Worm (Caenorhabditis elegans) whole organism, L2 larva: Measurements from ENCODE around the gene pro-3.

Experiments used
- C34F6.9 ChIP-seq: fragments of 150-350 bp; optimal IDR thresholded peaks from 2 replicates; lab custom pipeline; 2014; ENCODE audit warnings: missing biosample characterization, missing genetic modification characterization
- F13H6.1 ChIP-seq: sonication (generic microtip); optimal IDR thresholded peaks from 2 replicates; lab custom pipeline; 2016; ENCODE audit warnings: missing genetic modification characterization, missing compliant biosample characterization
- R02D3.7 ChIP-seq: fragments of 150-350 bp; optimal IDR thresholded peaks from 2 replicates; lab custom pipeline; 2014; ENCODE audit warnings: missing biosample characterization, missing genetic modification characterization
- Y55F3AM.14 ChIP-seq: fragments of 200-800 bp; sonication (Bioruptor generic); optimal IDR thresholded peaks from 2 replicates; lab custom pipeline; 2018; ENCODE audit warnings: mild to moderate bottlenecking, missing genetic modification characterization, missing compliant biosample characterization
- alr-1 ChIP-seq: fragments of 150-350 bp; optimal IDR thresholded peaks from 2 replicates; lab custom pipeline; 2014; ENCODE audit warnings: missing biosample characterization, missing genetic modification characterization
- aly-2 ChIP-seq: fragments of 150-350 bp; optimal IDR thresholded peaks from 2 replicates; lab custom pipeline; 2014; ENCODE audit warnings: missing biosample characterization, missing genetic modification characterization
- ama-1 ChIP-seq: fragments of 150-350 bp; optimal IDR thresholded peaks from 2 replicates; lab custom pipeline; 2018; ENCODE audit warnings: inconsistent platforms
- ceh-16 ChIP-seq: fragments of 150-350 bp; optimal IDR thresholded peaks from 2 replicates; lab custom pipeline; 2014; ENCODE audit warnings: missing biosample characterization, missing genetic modification characterization
- ceh-82 ChIP-seq: fragments of 150-350 bp; optimal IDR thresholded peaks from 2 replicates; lab custom pipeline; 2014; ENCODE audit warnings: missing biosample characterization, missing genetic modification characterization
- dmd-4 ChIP-seq: sonication (generic microtip); optimal IDR thresholded peaks from 2 replicates; lab custom pipeline; 2017; ENCODE audit warnings: missing biosample characterization, missing genetic modification characterization
- egl-27 ChIP-seq: sonication (generic microtip); optimal IDR thresholded peaks from 3 replicates; lab custom pipeline; 2017; ENCODE audit warnings: missing biosample characterization, missing genetic modification reagents, missing genetic modification characterization
- elt-1 ChIP-seq: fragments of 150-350 bp; optimal IDR thresholded peaks from 2 replicates; lab custom pipeline; 2014; ENCODE audit warnings: missing biosample characterization, missing genetic modification characterization
- elt-3 ChIP-seq: sonication (generic microtip); optimal IDR thresholded peaks from 2 replicates; lab custom pipeline; 2017; ENCODE audit warnings: missing biosample characterization, missing genetic modification characterization
- fos-1 ChIP-seq: fragments of 150-350 bp; optimal IDR thresholded peaks from 2 replicates; lab custom pipeline; 2014; ENCODE audit warnings: missing biosample characterization, missing genetic modification characterization
- gmeb-1 ChIP-seq: fragments of 150-350 bp; optimal IDR thresholded peaks from 2 replicates; lab custom pipeline; 2014; ENCODE audit warnings: missing biosample characterization, missing genetic modification characterization
- lin-13 ChIP-seq: fragments of 150-350 bp; optimal IDR thresholded peaks from 2 replicates; lab custom pipeline; 2014; ENCODE audit warnings: missing biosample characterization, missing genetic modification reagents, missing genetic modification characterization
- mab-5 ChIP-seq: fragments of 150-350 bp; optimal IDR thresholded peaks from 2 replicates; lab custom pipeline; 2014; ENCODE audit warnings: missing biosample characterization, missing genetic modification characterization
- mbf-1 ChIP-seq: sonication (generic microtip); optimal IDR thresholded peaks from 2 replicates; lab custom pipeline; 2017; ENCODE audit warnings: missing biosample characterization, missing genetic modification characterization
- mdl-1 ChIP-seq, 2 experiments: fragments of 150-350 bp in 1 of 2; sonication (generic microtip) in 1 of 2; optimal IDR thresholded peaks; 2 replicates each; lab custom pipeline; 2017; ENCODE audit warnings: missing biosample characterization in 2 of 2, missing genetic modification characterization in 2 of 2
- nhr-10 ChIP-seq: sonication (generic microtip); optimal IDR thresholded peaks from 2 replicates; lab custom pipeline; 2017; ENCODE audit warnings: missing biosample characterization, missing genetic modification characterization
- nhr-11 ChIP-seq: fragments of 150-350 bp; optimal IDR thresholded peaks from 2 replicates; lab custom pipeline; 2014; ENCODE audit warnings: missing biosample characterization, missing genetic modification characterization
- nhr-12 ChIP-seq: fragments of 150-350 bp; optimal IDR thresholded peaks from 2 replicates; lab custom pipeline; 2014; ENCODE audit warnings: missing biosample characterization, missing genetic modification characterization
- nhr-129 ChIP-seq: fragments of 150-350 bp; optimal IDR thresholded peaks from 2 replicates; lab custom pipeline; 2014; ENCODE audit warnings: missing biosample characterization, missing genetic modification characterization
- nhr-21 ChIP-seq: fragments of 150-350 bp; optimal IDR thresholded peaks from 2 replicates; lab custom pipeline; 2014; ENCODE audit warnings: missing biosample characterization, missing genetic modification characterization
- nhr-23 ChIP-seq: fragments of 150-350 bp; optimal IDR thresholded peaks from 2 replicates; lab custom pipeline; 2014; ENCODE audit warnings: missing biosample characterization, missing genetic modification reagents, missing genetic modification characterization
- nhr-237 ChIP-seq: fragments of 150-350 bp; optimal IDR thresholded peaks from 2 replicates; lab custom pipeline; 2014; ENCODE audit warnings: missing biosample characterization, missing genetic modification characterization
- nhr-25 ChIP-seq: fragments of 150-350 bp; sonication (generic microtip); optimal IDR thresholded peaks from 3 replicates; lab custom pipeline; 2014; ENCODE audit warnings: missing biosample characterization, missing genetic modification characterization
- nhr-6 ChIP-seq: fragments of 150-350 bp; optimal IDR thresholded peaks from 2 replicates; lab custom pipeline; 2014; ENCODE audit warnings: missing biosample characterization, missing genetic modification characterization
- sem-4 ChIP-seq: fragments of 150-350 bp; optimal IDR thresholded peaks from 2 replicates; lab custom pipeline; 2014; ENCODE audit warnings: missing biosample characterization, missing genetic modification reagents, missing genetic modification characterization
- skn-1 ChIP-seq: sonication (generic microtip); optimal IDR thresholded peaks from 2 replicates; lab custom pipeline; 2017; ENCODE audit warnings: missing biosample characterization, missing genetic modification characterization
- sma-3 ChIP-seq: sonication (generic microtip); optimal IDR thresholded peaks from 2 replicates; lab custom pipeline; 2016; ENCODE audit warnings: missing genetic modification reagents, missing genetic modification characterization, missing compliant biosample characterization
- snpc-4 ChIP-seq: fragments of 150-350 bp; optimal IDR thresholded peaks from 2 replicates; lab custom pipeline; 2014; ENCODE audit warnings: missing biosample characterization, missing genetic modification characterization
- unc-39 ChIP-seq: fragments of 150-350 bp; optimal IDR thresholded peaks from 2 replicates; lab custom pipeline; 2014; ENCODE audit warnings: missing biosample characterization, missing genetic modification characterization
- unc-55 ChIP-seq: fragments of 150-350 bp; sonication (generic microtip); optimal IDR thresholded peaks from 3 replicates; lab custom pipeline; 2014; ENCODE audit warnings: missing biosample characterization, missing genetic modification reagents, missing genetic modification characterization
- unc-62 ChIP-seq: fragments of 150-350 bp; optimal IDR thresholded peaks from 2 replicates; lab custom pipeline; 2014; ENCODE audit warnings: missing biosample characterization, missing genetic modification reagents, missing genetic modification characterization
- zag-1 ChIP-seq: fragments of 150-350 bp; optimal IDR thresholded peaks from 2 replicates; lab custom pipeline; 2014; ENCODE audit warnings: missing biosample characterization, missing genetic modification characterization
- ztf-1 ChIP-seq: fragments of 200-800 bp; sonication (Bioruptor generic); conservative IDR thresholded peaks from 2 replicates; pipeline ENCODE4 v1.3.6; 2022; ENCODE audit warnings: missing genetic modification characterization, missing compliant biosample characterization
- ztf-11 ChIP-seq: sonication (generic microtip); optimal IDR thresholded peaks from 2 replicates; lab custom pipeline; 2017; ENCODE audit warnings: missing biosample characterization, missing genetic modification characterization
- ztf-4 ChIP-seq: fragments of 150-350 bp; optimal IDR thresholded peaks from 2 replicates; lab custom pipeline; 2014; ENCODE audit warnings: missing biosample characterization, missing genetic modification characterization

Gene pro-3

DNA sequence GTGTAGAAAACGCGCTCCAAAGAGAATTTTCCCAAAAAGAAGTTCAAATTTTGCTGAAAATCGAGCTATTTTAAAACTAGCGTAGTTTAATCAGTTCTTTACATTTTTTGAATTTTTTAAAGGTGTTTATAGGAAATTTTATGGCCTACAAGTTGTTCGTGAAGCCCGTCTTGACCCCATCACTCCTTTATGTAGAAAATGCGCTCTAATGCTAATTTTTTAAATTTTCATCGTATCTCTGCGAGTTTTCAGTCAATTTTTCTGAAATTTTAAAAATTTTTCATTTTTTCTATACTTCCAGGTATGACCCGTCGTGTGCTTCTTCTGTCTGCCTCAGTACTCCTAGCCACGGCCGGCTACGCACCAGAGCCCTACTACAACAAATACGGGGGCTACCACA is 18.0 kb upstream of the pro-3 start, which contains the start of gene Y39B6A.9:
TSS of gene Y39B6A.9 (plus strand) at position 301 of the 400 bp plus-strand sequence.
- TF ChIP-seq dmd-4 (tag; lab: Kevin White, UChicago), result no peak
- TF ChIP-seq F13H6.1 (tag; lab: Kevin White, UChicago), result no peak

DNA sequence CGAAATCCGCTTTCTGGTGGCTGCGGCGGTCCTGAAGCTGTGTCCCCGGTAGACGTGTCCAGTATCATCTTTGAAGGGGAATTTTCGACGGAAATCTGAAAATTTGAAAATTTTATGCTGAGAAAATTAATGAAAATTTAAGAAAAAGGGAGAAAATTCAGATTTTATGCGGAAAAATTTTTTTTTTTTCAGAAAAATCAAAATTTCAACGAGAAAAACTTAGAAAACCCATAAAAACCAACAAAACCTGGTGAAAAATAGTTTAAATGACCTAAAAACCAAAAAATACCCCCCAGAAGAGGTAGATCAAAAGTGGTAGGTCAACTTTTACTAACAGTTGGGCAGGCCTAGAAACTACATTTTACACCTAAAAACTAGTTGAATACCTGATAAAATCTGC is 15.3 kb upstream of the pro-3 start, which contains the start of gene Y39B6A.10:
TSS of gene Y39B6A.10 (minus strand) at position 101 of the 400 bp plus-strand sequence.
- no peak for TF ChIP-seq mdl-1 (tag; optimal IDR thresholded peaks at IDR 0.05; lab: Kevin White, UChicago)
- no peak for TF ChIP-seq nhr-11 (tag; lab: Kevin White, UChicago)
- TF ChIP-seq sma-3 (GFP tag; lab: Kevin White, UChicago), result no peak
- TF ChIP-seq lin-13, result no peak
- no peak for TF ChIP-seq ztf-11 (tag; lab: Kevin White, UChicago)
- TF ChIP-seq ztf-1 (GFP tag; lab: Robert Waterston, UW), result no peak
- no peak for TF ChIP-seq egl-27 (tag; lab: Kevin White, UChicago)
- TF ChIP-seq, all 48 proteins: peak for 0

DNA sequence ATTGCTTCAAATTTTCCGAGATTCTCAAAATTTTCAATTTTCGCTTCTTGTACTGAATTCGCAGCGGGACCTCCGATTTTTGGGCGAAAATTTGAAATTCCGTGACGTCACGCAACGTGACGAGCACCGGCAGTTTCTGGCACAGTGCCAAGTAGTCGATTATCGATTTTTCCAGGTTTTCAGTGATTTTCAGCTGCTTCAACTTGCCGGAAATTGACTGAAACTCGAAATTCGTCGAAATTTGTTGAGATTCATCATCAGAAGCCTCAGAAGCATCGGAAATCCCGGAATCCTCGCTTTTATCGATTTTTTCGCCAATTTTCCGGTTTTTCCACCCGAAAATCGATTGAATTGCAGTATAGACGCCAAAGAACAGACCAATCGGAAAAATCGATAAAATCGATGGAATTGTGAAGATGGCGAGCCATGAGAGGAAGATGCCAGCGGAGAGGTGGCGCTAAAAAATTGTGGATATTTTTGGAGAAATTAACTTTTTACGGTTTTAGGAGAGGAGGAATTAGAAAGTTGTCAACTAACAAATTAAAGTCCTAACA is 13.7 kb upstream of the pro-3 start:
- TF ChIP-seq unc-62 (GFP tag; lab: Kevin White, UChicago) (no peak), elt-3 (tag; lab: Kevin White, UChicago) (no peak), nhr-129 (no peak), gmeb-1 (no peak), elt-1 (tag; lab: Kevin White, UChicago) (no peak), nhr-10 (tag; lab: Kevin White, UChicago) (no peak), skn-1 (tag; lab: Kevin White, UChicago) (no peak), R02D3.7 (tag; lab: Kevin White, UChicago) (no peak), sem-4 (no peak), dmd-4 (tag; lab: Kevin White, UChicago) (no peak)

DNA sequence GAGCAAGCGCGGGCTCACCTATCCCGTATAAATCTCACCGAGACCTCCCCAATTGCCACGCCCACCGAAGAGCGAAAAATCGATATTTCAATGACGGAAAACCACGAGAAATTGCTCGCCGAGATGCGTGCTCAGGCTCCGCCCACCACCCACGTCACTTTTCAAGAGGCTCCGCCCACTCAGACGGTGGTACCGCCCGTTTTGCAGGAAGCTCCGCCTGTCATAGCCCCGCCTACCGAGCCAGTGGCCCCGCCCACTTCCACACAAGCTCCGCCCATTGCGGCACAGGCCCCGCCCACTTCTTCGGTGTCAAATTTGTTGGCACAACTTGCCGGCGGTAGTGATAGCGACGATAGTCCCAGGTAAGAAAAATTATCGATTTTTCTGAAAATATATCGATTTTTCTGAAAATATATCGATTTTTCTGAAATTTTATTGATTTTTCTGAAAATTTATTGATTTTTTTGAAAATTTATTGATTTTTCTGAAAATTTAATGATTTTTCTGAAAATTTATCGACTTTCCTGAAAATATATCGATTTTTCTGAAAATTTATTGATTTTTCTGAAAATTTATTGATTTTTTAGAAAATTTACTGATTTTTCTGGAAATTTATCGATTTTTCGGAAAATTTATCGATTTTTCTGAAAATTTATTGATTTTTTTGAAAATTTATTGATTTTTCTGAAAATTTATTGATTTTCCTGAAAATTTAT is 11.4 kb upstream of the pro-3 start:
- TF ChIP-seq fos-1 (tag; lab: Kevin White, UChicago) (no peak), nhr-237 (no peak), unc-62 (GFP tag; lab: Kevin White, UChicago) (no peak)
- TF ChIP-seq, all 48 proteins: peak for 0

DNA sequence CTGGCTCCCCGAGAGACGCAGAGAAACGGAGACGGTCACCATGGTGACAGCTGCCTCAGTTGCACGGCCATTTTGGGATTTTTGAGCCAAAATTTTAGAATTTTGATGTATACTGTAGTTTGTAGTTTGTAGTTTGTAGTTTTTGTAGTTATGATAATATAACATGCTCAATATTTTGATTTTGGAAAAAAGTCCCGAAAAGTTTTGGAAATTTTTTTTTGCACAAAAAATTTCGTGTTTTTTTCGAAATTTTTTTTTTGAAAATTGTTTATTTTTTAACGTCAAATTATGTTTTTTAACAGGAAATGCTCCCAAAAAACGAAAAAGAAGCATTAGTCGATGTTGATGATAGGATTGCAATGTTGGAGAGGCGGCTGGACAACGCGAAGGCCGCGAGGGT is 9.0 kb upstream of the pro-3 start, which contains the start of gene dyf-17:
TSS of gene dyf-17 (plus strand) at position 301 of the 400 bp plus-strand sequence.
- no peak for TF ChIP-seq nhr-12 (tag; lab: Kevin White, UChicago)
- TF ChIP-seq ceh-16 (tag; lab: Kevin White, UChicago), result no peak
- no peak for TF ChIP-seq elt-3 (tag; lab: Kevin White, UChicago)
- TF ChIP-seq ztf-11 (tag; lab: Kevin White, UChicago), result no peak
- TF ChIP-seq ztf-1 (GFP tag; lab: Robert Waterston, UW), result no peak
- TF ChIP-seq nhr-11 (tag; lab: Kevin White, UChicago), result no peak
- TF ChIP-seq lin-13, result no peak
- no peak for TF ChIP-seq skn-1 (tag; lab: Kevin White, UChicago)
- TF ChIP-seq ztf-4 (tag; lab: Kevin White, UChicago), result no peak
- no peak for TF ChIP-seq nhr-21 (tag; lab: Kevin White, UChicago)
- TF ChIP-seq mab-5, result no peak
- TF ChIP-seq gmeb-1, result no peak
- no peak for TF ChIP-seq Y55F3AM.14 (GFP tag; lab: Kevin White, UChicago)
- no peak for TF ChIP-seq mbf-1 (tag; lab: Kevin White, UChicago)
- no peak for TF ChIP-seq snpc-4
- no peak for TF ChIP-seq nhr-25 (tag; lab: Kevin White, UChicago)
- no peak for TF ChIP-seq unc-62 (GFP tag; lab: Kevin White, UChicago)
- TF ChIP-seq nhr-10 (tag; lab: Kevin White, UChicago), result no peak
- no peak for TF ChIP-seq sma-3 (GFP tag; lab: Kevin White, UChicago)

DNA sequence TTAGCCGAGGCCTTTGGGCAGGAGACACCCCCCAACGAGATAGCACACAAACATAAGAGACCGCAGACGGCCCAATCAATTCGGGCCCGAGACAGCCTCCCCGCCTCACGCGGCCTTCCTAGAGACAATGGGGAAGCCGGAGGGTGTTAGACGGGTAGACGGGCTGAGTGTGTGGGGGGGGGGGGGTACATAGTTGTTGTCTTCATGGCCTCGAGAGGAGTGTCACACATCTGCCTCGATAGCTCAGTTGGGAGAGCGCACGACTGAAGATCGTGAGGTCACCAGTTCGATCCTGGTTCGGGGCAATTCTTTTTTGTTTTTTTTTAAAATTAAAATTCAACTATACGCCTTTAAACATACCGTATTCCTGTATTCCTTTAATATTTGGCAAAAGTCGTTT is 7.6 kb upstream of the pro-3 start:
- TF ChIP-seq nhr-21 (tag; lab: Kevin White, UChicago) (peak; percentile 39), ama-1 (no peak), gmeb-1 (peak; percentile 57), unc-39 (no peak), mdl-1 (tag; optimal IDR thresholded peaks at IDR 0.05; lab: Kevin White, UChicago) (peak in 1 of 2 experiments; percentile 25), nhr-6 (no peak), C34F6.9 (tag; lab: Kevin White, UChicago) (peak; percentile 17), unc-62 (GFP tag; lab: Kevin White, UChicago) (no peak), unc-55 (GFP tag; lab: Kevin White, UChicago) (peak; percentile 54), nhr-23 (tag; lab: Kevin White, UChicago) (no peak), ceh-82 (no peak), aly-2 (tag; lab: Kevin White, UChicago) (no peak), R02D3.7 (tag; lab: Kevin White, UChicago) (peak; percentile 2), snpc-4 (peak; percentile 40), ztf-1 (GFP tag; lab: Robert Waterston, UW) (no peak), zag-1 (tag; lab: Kevin White, UChicago) (peak; percentile 37), fos-1 (tag; lab: Kevin White, UChicago) (no peak), elt-3 (tag; lab: Kevin White, UChicago) (no peak), lin-13 (peak; percentile 70), nhr-11 (tag; lab: Kevin White, UChicago) (no peak), F13H6.1 (tag; lab: Kevin White, UChicago) (peak; percentile 8), alr-1 (tag; lab: Kevin White, UChicago) (no peak), nhr-129 (peak; percentile 64), sma-3 (GFP tag; lab: Kevin White, UChicago) (peak; percentile 21), Y55F3AM.14 (GFP tag; lab: Kevin White, UChicago) (peak; percentile 33), ztf-4 (tag; lab: Kevin White, UChicago) (no peak)
